Worm (Caenorhabditis elegans): ENCODE data around the gene F08G2.8.

F08G2.8 gene

ce11 chrII:13872191-13872889, 20.2 kb downstream of the F08G2.8 start, which contains the start of the genes cup-14 and ndub-8 (continued):
- TF ChIP-seq egl-43 (GFP tag; IDR thresholded peaks at IDR 0.05), result no peak
- peak; percentile 56; the same call in 1 of the 2 replicates for TF ChIP-seq zfp-3 (GFP tag; conservative IDR thresholded peaks at IDR 0.05)
- TF ChIP-seq fkh-10 (GFP tag; optimal IDR thresholded peaks at IDR 0.05), result peak; percentile 87
- TF ChIP-seq lir-3 (tag; optimal IDR thresholded peaks at IDR 0.05), result no peak
- peak; percentile 6 for TF ChIP-seq attf-4 (tag; optimal IDR thresholded peaks at IDR 0.05)
- no peak for TF ChIP-seq saeg-2 (GFP tag; IDR thresholded peaks at IDR 0.05)
- TF ChIP-seq zag-1 (tag; optimal IDR thresholded peaks at IDR 0.05), result no peak
- peak; percentile 69 for TF ChIP-seq ces-1 (GFP tag; optimal IDR thresholded peaks at IDR 0.05)
- no peak for TF ChIP-seq Y75B8A.6 (GFP tag; IDR thresholded peaks at IDR 0.05)
- no peak for TF ChIP-seq daf-19 (GFP tag; conservative IDR thresholded peaks at IDR 0.05)
- TF ChIP-seq nhr-102 (tag; optimal IDR thresholded peaks at IDR 0.05), result peak; percentile 71
- TF ChIP-seq mxl-3 (GFP tag; optimal IDR thresholded peaks at IDR 0.05), result no peak
- TF ChIP-seq nhr-41 (GFP tag; IDR thresholded peaks at IDR 0.05), result no peak
- TF ChIP-seq sdz-12 (GFP tag; optimal IDR thresholded peaks at IDR 0.05), result no peak
- peak; percentile 15 for TF ChIP-seq F37D6.2 (tag; optimal IDR thresholded peaks at IDR 0.05)
- peak; percentile 88 for TF ChIP-seq dve-1 (tag; optimal IDR thresholded peaks at IDR 0.05; ENCODE audit: insufficient read depth)
- no peak for TF ChIP-seq nhr-76 (tag; optimal IDR thresholded peaks at IDR 0.05)
- no peak for TF ChIP-seq zip-11 (GFP tag; IDR thresholded peaks at IDR 0.05)
- 0 out of 2 replicates have a peak, but pooled peaks have one; percentile 41 for TF ChIP-seq arid-1 (GFP tag; conservative IDR thresholded peaks at IDR 0.05)
- no peak for TF ChIP-seq ZK337.2 (GFP tag; IDR thresholded peaks at IDR 0.05)
- TF ChIP-seq nhr-42 (GFP tag; IDR thresholded peaks at IDR 0.05), result peak; percentile 84; the same call in 1 of the 2 replicates
- peak; percentile 86 for TF ChIP-seq dpl-1 (GFP tag; optimal IDR thresholded peaks at IDR 0.05)
- peak; percentile 75 for TF ChIP-seq hlh-11 (tag; optimal IDR thresholded peaks at IDR 0.05)
- TF ChIP-seq nhr-237 (tag; optimal IDR thresholded peaks at IDR 0.05), result no peak
- TF ChIP-seq gei-8 (GFP tag; optimal IDR thresholded peaks at IDR 0.05), result no peak
- peak; percentile 71 for TF ChIP-seq rbr-2 (tag; optimal IDR thresholded peaks at IDR 0.05)
- no peak for TF ChIP-seq unc-39 (tag; optimal IDR thresholded peaks at IDR 0.05)
- 0 out of 2 replicates have a peak, but pooled peaks have one; percentile 62 for TF ChIP-seq ceh-20 (GFP tag; IDR thresholded peaks at IDR 0.05)
- TF ChIP-seq pha-4 (GFP tag; IDR thresholded peaks at IDR 0.05), result peak; percentile 71
- TF ChIP-seq pha-4 (tag; optimal IDR thresholded peaks at IDR 0.05), result peak; percentile 24
- TF ChIP-seq mdl-1 (tag; optimal IDR thresholded peaks at IDR 0.05), result peak; percentile 61 to 85
- TF ChIP-seq lin-29 (GFP tag; IDR thresholded peaks at IDR 0.05), result 0 out of 2 replicates have a peak, but pooled peaks have one; percentile 46
- TF ChIP-seq ceh-32 (tag; optimal IDR thresholded peaks at IDR 0.05; ENCODE audit: poor library complexity), result no peak
- TF ChIP-seq nhr-6 (tag; optimal IDR thresholded peaks at IDR 0.05), result peak; percentile 66
- peak; percentile 98 to 100 for TF ChIP-seq lsy-2 (tag; optimal IDR thresholded peaks at IDR 0.05)
- TF ChIP-seq hmg-1.1 (GFP tag; IDR thresholded peaks at IDR 0.05), result peak; percentile 81
- TF ChIP-seq F49E8.2 (tag; optimal IDR thresholded peaks at IDR 0.05; ENCODE audit: borderline replicate concordance), result peak; percentile 77
- TF ChIP-seq daf-8 (GFP tag; IDR thresholded peaks at IDR 0.05), result no peak
- no peak for TF ChIP-seq madf-9 (GFP tag; conservative IDR thresholded peaks at IDR 0.05)
- peak; percentile 3 for TF ChIP-seq ztf-7 (tag; optimal IDR thresholded peaks at IDR 0.05)
- no peak for TF ChIP-seq ztf-11 (tag; optimal IDR thresholded peaks at IDR 0.05)
- TF ChIP-seq ctbp-1 (GFP tag; IDR thresholded peaks at IDR 0.05), result no peak
- TF ChIP-seq D1046.2 (GFP tag; IDR thresholded peaks at IDR 0.05), result peak; percentile 99
- TF ChIP-seq skn-1 (tag; optimal IDR thresholded peaks at IDR 0.05), result no peak
- no peak for TF ChIP-seq madf-5 (GFP tag; IDR thresholded peaks at IDR 0.05)
- no peak for TF ChIP-seq mdt-29 (GFP tag; IDR thresholded peaks at IDR 0.05)
- peak in 1 of 2 experiments; percentile 38 for TF ChIP-seq unc-62 (GFP tag; optimal IDR thresholded peaks at IDR 0.05 in 1 of 2)
- no peak for TF ChIP-seq unc-62 (tag; optimal IDR thresholded peaks at IDR 0.05)
- peak; percentile 87 for TF ChIP-seq mep-1 (tag; optimal IDR thresholded peaks at IDR 0.05)
- TF ChIP-seq daf-12 (tag; optimal IDR thresholded peaks at IDR 0.05), result no peak
- TF ChIP-seq lin-38 (GFP tag; IDR thresholded peaks at IDR 0.05), result peak; percentile 84

Data from whole organism, L4 larva.